Fruit fly (Drosophila melanogaster): Measurements from ENCODE around the gene CG11334.

The CG11334 gene

dm6 chr3R:31443455-31443854, 19.4 kb downstream of the CG11334 start:
- TF ChIP-seq psq (optimal IDR thresholded peaks at IDR 0.05) = no peak
- no peak for TF ChIP-seq EcR (GFP tag; optimal IDR thresholded peaks at IDR 0.05)

- no peak for TF ChIP-seq pan (optimal IDR thresholded peaks at IDR 0.05)
These were observed 19.8 kb downstream of the CG11334 start for dm6 chr3R:31443023-31443422.

dm6 chr3R:31440561-31440960, 22.3 kb downstream of the CG11334 start:
- TF ChIP-seq CG8478 (optimal IDR thresholded peaks at IDR 0.05) (no peak), EcR (GFP tag; optimal IDR thresholded peaks at IDR 0.05) (no peak), psq (optimal IDR thresholded peaks at IDR 0.05) (no peak), pan (optimal IDR thresholded peaks at IDR 0.05) (no peak), Dll (optimal IDR thresholded peaks at IDR 0.05) (no peak), usp (GFP tag; optimal IDR thresholded peaks at IDR 0.05) (no peak)

DNA sequence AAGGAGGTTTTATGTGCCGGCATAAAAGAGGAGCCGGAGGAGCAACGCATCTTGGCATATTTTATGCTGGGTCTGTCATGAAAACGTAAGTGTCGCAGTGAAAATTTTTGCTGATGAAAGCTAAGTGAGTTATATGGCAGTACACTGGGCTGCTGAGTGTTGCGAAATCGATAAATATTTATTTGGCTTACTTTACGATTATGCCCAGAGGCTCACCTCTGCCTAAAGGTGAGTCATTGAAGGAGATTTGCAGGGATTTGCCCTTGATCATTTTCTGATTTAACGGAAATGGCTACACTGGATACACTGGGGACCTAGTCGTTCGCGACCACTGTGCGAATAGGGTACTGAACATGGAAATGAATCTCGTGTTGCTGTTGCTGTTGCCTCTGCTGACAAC, 22.9 kb downstream of the CG11334 start:
- TF ChIP-seq pan (optimal IDR thresholded peaks at IDR 0.05) (no peak), usp (GFP tag; optimal IDR thresholded peaks at IDR 0.05) (no peak), EcR (GFP tag; optimal IDR thresholded peaks at IDR 0.05) (no peak)

DNA sequence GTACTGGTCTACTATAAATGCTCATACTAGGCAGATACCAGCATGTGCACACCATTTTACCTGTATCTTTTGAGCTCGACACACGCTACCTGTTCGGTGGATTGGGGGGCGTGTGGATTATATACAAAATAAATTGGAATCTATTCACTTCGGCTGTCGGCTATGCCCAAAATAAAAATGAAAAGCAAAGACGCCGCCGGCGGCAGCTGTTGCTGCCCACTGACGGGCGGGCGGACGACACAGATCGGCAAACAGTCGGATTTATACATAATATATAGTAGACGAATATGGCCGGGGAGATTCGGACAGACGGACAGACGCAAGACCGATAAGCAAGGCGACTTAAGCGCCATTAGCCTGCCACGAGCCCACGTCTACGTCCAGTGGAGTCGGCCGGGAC, 24.0 kb downstream of the CG11334 start:
- no peak for TF ChIP-seq Dll (optimal IDR thresholded peaks at IDR 0.05)
- no peak for TF ChIP-seq usp (GFP tag; optimal IDR thresholded peaks at IDR 0.05)
- no peak for TF ChIP-seq CG8478 (optimal IDR thresholded peaks at IDR 0.05)
- no peak for TF ChIP-seq EcR (GFP tag; optimal IDR thresholded peaks at IDR 0.05)
- no peak for TF ChIP-seq psq (optimal IDR thresholded peaks at IDR 0.05)

dm6 chr3R:31437420-31438058, 25.3 kb downstream of the CG11334 start:
- TF ChIP-seq CG8478 (optimal IDR thresholded peaks at IDR 0.05) (no peak), Dll (optimal IDR thresholded peaks at IDR 0.05) (no peak), EcR (GFP tag; optimal IDR thresholded peaks at IDR 0.05) (no peak), usp (GFP tag; optimal IDR thresholded peaks at IDR 0.05) (no peak), pan (optimal IDR thresholded peaks at IDR 0.05) (no peak), psq (optimal IDR thresholded peaks at IDR 0.05) (no peak)

- TF ChIP-seq psq (optimal IDR thresholded peaks at IDR 0.05) = no peak
- no peak for TF ChIP-seq Dll (optimal IDR thresholded peaks at IDR 0.05)
- TF ChIP-seq EcR (GFP tag; optimal IDR thresholded peaks at IDR 0.05) = no peak
- TF ChIP-seq usp (GFP tag; optimal IDR thresholded peaks at IDR 0.05) = no peak
- TF ChIP-seq CG8478 (optimal IDR thresholded peaks at IDR 0.05) = no peak
These were observed 27.2 kb downstream of the CG11334 start for dm6 chr3R:31435619-31436018.

DNA sequence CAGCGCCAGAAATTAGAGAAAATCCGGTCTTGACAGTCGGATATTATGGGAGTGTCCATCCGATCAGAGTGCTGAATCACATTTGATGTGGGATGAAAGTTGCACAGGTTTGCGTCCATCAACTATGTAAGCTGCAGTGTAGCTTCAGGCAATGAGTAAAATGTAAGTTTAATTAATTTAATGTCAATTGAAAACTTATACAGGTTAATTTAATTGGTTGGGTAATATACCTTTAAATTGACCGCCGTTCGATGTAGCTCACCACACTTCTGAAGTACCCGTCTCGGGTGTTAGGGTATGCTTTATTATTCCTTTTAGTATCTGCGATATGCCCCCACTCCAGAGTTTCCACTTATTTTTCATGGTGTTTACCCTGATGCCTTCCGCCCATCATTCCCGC, 38.4 kb downstream of the CG11334 start:
- TF ChIP-seq psq (optimal IDR thresholded peaks at IDR 0.05) (no peak), pan (optimal IDR thresholded peaks at IDR 0.05) (no peak), CG8478 (optimal IDR thresholded peaks at IDR 0.05) (no peak)

dm6 chr3R:31421995-31422394, 40.8 kb downstream of the CG11334 start:
- no peak for TF ChIP-seq Dll (optimal IDR thresholded peaks at IDR 0.05)
- TF ChIP-seq pan (optimal IDR thresholded peaks at IDR 0.05) = peak; percentile 37
- no peak for TF ChIP-seq CG8478 (optimal IDR thresholded peaks at IDR 0.05)

- no peak for TF ChIP-seq CG8478 (optimal IDR thresholded peaks at IDR 0.05)
- TF ChIP-seq Dll (optimal IDR thresholded peaks at IDR 0.05) = no peak
- TF ChIP-seq pan (optimal IDR thresholded peaks at IDR 0.05) = no peak
- TF ChIP-seq psq (optimal IDR thresholded peaks at IDR 0.05) = no peak
- TF ChIP-seq EcR (GFP tag; optimal IDR thresholded peaks at IDR 0.05) = no peak
- TF ChIP-seq usp (GFP tag; optimal IDR thresholded peaks at IDR 0.05) = no peak
These were observed 42.2 kb downstream of the CG11334 start for dm6 chr3R:31420675-31421074.

DNA sequence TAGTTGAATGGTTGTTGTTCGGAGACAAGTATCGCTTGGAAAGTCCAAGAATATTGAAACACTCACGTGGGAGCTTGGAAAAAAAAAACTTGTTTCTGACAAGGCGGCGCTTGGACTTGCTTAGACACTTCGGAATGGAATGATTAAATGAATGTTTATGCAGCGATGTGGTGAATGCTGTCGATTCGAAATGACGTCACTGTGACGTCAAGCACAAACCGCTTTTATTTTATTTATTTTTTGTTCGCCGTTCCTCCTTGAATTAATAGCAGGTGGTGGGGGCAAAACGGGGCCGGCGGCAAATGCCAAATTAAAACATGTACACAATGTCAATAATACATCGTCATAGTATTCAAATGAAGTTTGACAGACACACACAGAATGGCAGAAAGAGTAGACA, 43.3 kb downstream of the CG11334 start:
- TF ChIP-seq psq (optimal IDR thresholded peaks at IDR 0.05) = no peak
- TF ChIP-seq pan (optimal IDR thresholded peaks at IDR 0.05) = no peak
- no peak for TF ChIP-seq Dll (optimal IDR thresholded peaks at IDR 0.05)
- no peak for TF ChIP-seq EcR (GFP tag; optimal IDR thresholded peaks at IDR 0.05)
- TF ChIP-seq CG8478 (optimal IDR thresholded peaks at IDR 0.05) = no peak
- TF ChIP-seq usp (GFP tag; optimal IDR thresholded peaks at IDR 0.05) = no peak

Data from whole organism.